Fruit fly (Drosophila melanogaster) whole organism: ENCODE measurements around the gene mirr.

Experiments
- CG8478 ChIP-seq: fragments of >200 bp; optimal IDR thresholded peaks from 2 replicates; lab custom pipeline; 2018; ENCODE audit warnings: inconsistent platforms
- Dll ChIP-seq: fragments of >200 bp; optimal IDR thresholded peaks from 2 replicates; lab custom pipeline; 2017
- EcR ChIP-seq, 2 experiments: fragments of >200 bp; optimal IDR thresholded peaks; 2 replicates each; lab custom pipeline; 2017; ENCODE audit warnings: missing biosample characterization in 2 of 2, missing genetic modification characterization in 2 of 2, missing genetic modification reagents in 2 of 2
- pan ChIP-seq: fragments of >200 bp; optimal IDR thresholded peaks from 2 replicates; lab custom pipeline; 2017
- psq ChIP-seq: fragments of >200 bp; optimal IDR thresholded peaks from 2 replicates; lab custom pipeline; 2017

- TF ChIP-seq Dll (lab: Kevin White, UChicago) (no peak), psq (lab: Kevin White, UChicago) (no peak), pan (lab: Kevin White, UChicago) (no peak), EcR (GFP tag; optimal IDR thresholded peaks at IDR 0.05; lab: Kevin White, UChicago) (no peak), CG8478 (lab: Kevin White, UChicago) (no peak)
Observed at dm6 chr3L:12681375-12681774, 12.1 kb upstream of the mirr start.
